Worm (Caenorhabditis elegans) whole organism, L1 larva: Measurements from ENCODE around the gene R160.5.

Experiments used
- ama-1 ChIP-seq: fragments of 150-350 bp; optimal IDR thresholded peaks from 2 replicates; lab custom pipeline; 2014
- egl-27 ChIP-seq, 2 experiments: fragments of 150-350 bp in 1 of 2; sonication (generic microtip); optimal IDR thresholded peaks; 3 replicates each; lab custom pipeline; 2017 to 2018; ENCODE audit warnings: missing biosample characterization in 2 of 2, missing genetic modification characterization in 2 of 2, missing genetic modification reagents in 2 of 2
- fkh-10 ChIP-seq: sonication (generic microtip); optimal IDR thresholded peaks from 2 replicates; lab custom pipeline; 2017; ENCODE audit warnings: missing biosample characterization, missing genetic modification reagents, missing genetic modification characterization
- fos-1 ChIP-seq: fragments of 150-350 bp; optimal IDR thresholded peaks from 2 replicates; lab custom pipeline; 2014; ENCODE audit warnings: missing biosample characterization, missing genetic modification characterization
- lin-35 ChIP-seq, 2 experiments: fragments of 150-350 bp; optimal IDR thresholded peaks; 2 replicates each; lab custom pipeline; 2014; ENCODE audit warnings: missing biosample characterization in 2 of 2, missing genetic modification characterization in 2 of 2, missing genetic modification reagents in 2 of 2
- lsy-2 ChIP-seq, 2 experiments: fragments of 150-350 bp; optimal IDR thresholded peaks; 2 replicates each; lab custom pipeline; 2014; ENCODE audit warnings: missing biosample characterization in 2 of 2, missing genetic modification characterization in 2 of 2
- mdl-1 ChIP-seq, 2 experiments: fragments of 150-350 bp; optimal IDR thresholded peaks; 2 replicates each; lab custom pipeline; 2014 to 2017; ENCODE audit warnings: missing biosample characterization in 2 of 2, missing genetic modification characterization in 2 of 2, inconsistent platforms in 1 of 2
- nhr-237 ChIP-seq: fragments of 150-350 bp; optimal IDR thresholded peaks from 2 replicates; lab custom pipeline; 2014; ENCODE audit warnings: missing biosample characterization, missing genetic modification characterization
- nhr-77 ChIP-seq: fragments of 150-350 bp; optimal IDR thresholded peaks from 2 replicates; lab custom pipeline; 2014; ENCODE audit warnings: missing biosample characterization, missing genetic modification characterization
- pqm-1 ChIP-seq: sonication (generic microtip); optimal IDR thresholded peaks from 3 replicates; lab custom pipeline; 2017; ENCODE audit warnings: missing biosample characterization, missing genetic modification characterization
- snpc-4 ChIP-seq: fragments of 150-350 bp; optimal IDR thresholded peaks from 2 replicates; lab custom pipeline; 2014; ENCODE audit warnings: missing biosample characterization, missing genetic modification characterization
- zag-1 ChIP-seq: fragments of 150-350 bp; optimal IDR thresholded peaks from 2 replicates; lab custom pipeline; 2014; ENCODE audit warnings: missing biosample characterization, missing genetic modification characterization

DNA sequence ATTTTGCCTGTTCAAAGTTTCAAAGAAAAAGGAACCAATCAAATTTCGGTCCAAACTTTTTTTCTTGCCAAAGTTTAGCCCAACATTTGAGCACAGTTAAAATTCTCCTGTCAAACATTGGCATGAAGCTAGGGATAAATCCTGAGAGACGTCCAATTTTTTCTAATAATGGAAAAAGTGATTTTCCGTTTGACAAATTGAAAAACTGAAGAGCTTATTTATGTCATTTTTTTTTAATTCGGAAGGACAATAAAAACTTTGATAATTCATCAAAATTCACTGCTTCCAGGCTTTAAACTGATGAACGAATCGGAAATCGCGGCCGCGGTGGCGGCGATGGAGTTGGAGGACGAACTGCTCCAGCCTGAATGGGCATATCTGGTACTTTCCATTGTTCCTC lies 50.1 kb downstream of the R160.5 start, which contains the start of gene dop-6:
- TF ChIP-seq nhr-237 (tag; lab: Kevin White, UChicago) (no peak), fkh-10 (GFP tag; lab: Kevin White, UChicago) (no peak), zag-1 (tag; lab: Kevin White, UChicago) (no peak), egl-27 (tag; optimal IDR thresholded peaks at IDR 0.05; lab: Kevin White, UChicago) (no peak), lin-35 (GFP tag; optimal IDR thresholded peaks at IDR 0.05; lab: Kevin White, UChicago) (no peak), pqm-1 (no peak), snpc-4 (tag; lab: Kevin White, UChicago) (no peak), mdl-1 (tag; optimal IDR thresholded peaks at IDR 0.05; lab: Kevin White, UChicago) (no peak), lsy-2 (tag; optimal IDR thresholded peaks at IDR 0.05; lab: Kevin White, UChicago) (no peak), nhr-77 (tag; lab: Kevin White, UChicago) (no peak), ama-1 (lab: Kevin White, UChicago) (no peak), fos-1 (tag; lab: Kevin White, UChicago) (no peak)
